Comparison of ENCODE assay signal across 1 worm cellular context in the genomic region with DNA sequence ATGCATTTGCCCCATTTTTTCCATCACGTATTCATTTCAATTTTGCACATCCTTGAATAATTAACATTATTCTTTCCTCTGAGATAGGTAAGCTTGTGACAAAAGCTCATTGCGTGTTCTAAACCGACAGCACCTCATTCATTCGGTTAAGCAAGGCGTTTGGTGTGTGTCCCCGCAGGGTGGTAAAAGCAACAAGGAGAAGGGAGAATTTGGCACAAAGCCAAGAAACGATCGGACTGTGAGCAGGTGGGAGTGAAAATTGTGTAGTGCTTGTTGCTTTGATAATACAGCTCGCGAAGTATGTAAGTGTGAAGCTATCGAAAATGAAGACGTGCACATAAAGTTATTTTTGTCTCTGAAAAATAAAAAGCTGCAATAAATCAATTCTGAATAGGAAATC.
TF ChIP-seq lines count a peak whose summit lies in the region.

No protein-coding gene starts in this region.

TF ChIP-seq in whole organism, L1 larva, 84 proteins besides CTCF, POLR2A, EP300 and RAD21 (continued from another document):
- no peak for TF ChIP-seq ceh-63 (GFP tag; optimal IDR thresholded peaks at IDR 0.05; lab: Kevin White, UChicago)
- peak; percentile 4 for TF ChIP-seq xbp-1 (tag; optimal IDR thresholded peaks at IDR 0.05; lab: Kevin White, UChicago)
- peak; percentile 67 for TF ChIP-seq lin-14 (GFP tag; optimal IDR thresholded peaks at IDR 0.05; lab: Kevin White, UChicago)
- TF ChIP-seq aly-2 (tag; optimal IDR thresholded peaks at IDR 0.05; lab: Kevin White, UChicago) = no peak
- no peak for TF ChIP-seq isw-1 (GFP tag; IDR thresholded peaks at IDR 0.05; lab: Robert Waterston, UW)
- no peak for TF ChIP-seq ztf-4 (tag; optimal IDR thresholded peaks at IDR 0.05; lab: Kevin White, UChicago)
- peak; percentile 61 for TF ChIP-seq rnt-1 (tag; optimal IDR thresholded peaks at IDR 0.05; lab: Kevin White, UChicago)
- TF ChIP-seq hpl-2 (GFP tag; optimal IDR thresholded peaks at IDR 0.05; lab: Kevin White, UChicago) = no peak
- no peak for TF ChIP-seq ama-1 (optimal IDR thresholded peaks at IDR 0.05; lab: Kevin White, UChicago)
- TF ChIP-seq fkh-4 (tag; optimal IDR thresholded peaks at IDR 0.05; lab: Kevin White, UChicago; ENCODE audit: borderline replicate concordance) = no peak
- TF ChIP-seq nhr-84 (tag; optimal IDR thresholded peaks at IDR 0.05; lab: Kevin White, UChicago) = no peak
- peak; percentile 84 for TF ChIP-seq swsn-7 (tag; optimal IDR thresholded peaks at IDR 0.05; lab: Kevin White, UChicago)
- TF ChIP-seq unc-98 (GFP tag; IDR thresholded peaks at IDR 0.05; lab: Robert Waterston, UW) = no peak
- no peak for TF ChIP-seq unc-130 (tag; optimal IDR thresholded peaks at IDR 0.05; lab: Kevin White, UChicago)
- no peak for TF ChIP-seq C04F5.9 (tag; optimal IDR thresholded peaks at IDR 0.05; lab: Kevin White, UChicago)
- TF ChIP-seq ceh-90 (tag; optimal IDR thresholded peaks at IDR 0.05; lab: Kevin White, UChicago) = no peak
- TF ChIP-seq mdl-1 (tag; optimal IDR thresholded peaks at IDR 0.05; lab: Kevin White, UChicago) = no peak
- no peak for TF ChIP-seq nhr-19 (GFP tag; conservative IDR thresholded peaks at IDR 0.05; lab: Robert Waterston, UW)
- TF ChIP-seq snpc-4 (tag; optimal IDR thresholded peaks at IDR 0.05; lab: Kevin White, UChicago) = no peak
- no peak for TF ChIP-seq elt-2 (tag; optimal IDR thresholded peaks at IDR 0.05; lab: Kevin White, UChicago)
- TF ChIP-seq pag-3 (tag; optimal IDR thresholded peaks at IDR 0.05; lab: Kevin White, UChicago; ENCODE audit: borderline replicate concordance, insufficient read depth) = no peak
- TF ChIP-seq vab-15 (tag; optimal IDR thresholded peaks at IDR 0.05; lab: Kevin White, UChicago) = no peak
- TF ChIP-seq nhr-12 (tag; optimal IDR thresholded peaks at IDR 0.05; lab: Kevin White, UChicago) = no peak
- no peak for TF ChIP-seq nhr-28 (tag; optimal IDR thresholded peaks at IDR 0.05; lab: Kevin White, UChicago)
- TF ChIP-seq jun-1 (tag; optimal IDR thresholded peaks at IDR 0.05; lab: Kevin White, UChicago) = no peak
- peak; percentile 26 for TF ChIP-seq snu-23 (GFP tag; optimal IDR thresholded peaks at IDR 0.05; lab: Kevin White, UChicago)
- no peak for TF ChIP-seq nhr-90 (tag; optimal IDR thresholded peaks at IDR 0.05; lab: Kevin White, UChicago; ENCODE audit: poor library complexity)
- no peak for TF ChIP-seq C16A3.4 (tag; optimal IDR thresholded peaks at IDR 0.05; lab: Kevin White, UChicago)
- no peak for TF ChIP-seq egl-27 (tag; optimal IDR thresholded peaks at IDR 0.05; lab: Kevin White, UChicago)
- no peak for TF ChIP-seq blmp-1 (tag; optimal IDR thresholded peaks at IDR 0.05; lab: Kevin White, UChicago)
- TF ChIP-seq ets-5 (GFP tag; IDR thresholded peaks at IDR 0.05; lab: Robert Waterston, UW) = no peak
- TF ChIP-seq efl-3 (GFP tag; optimal IDR thresholded peaks at IDR 0.05; lab: Kevin White, UChicago) = no peak
- no peak for TF ChIP-seq fos-1 (tag; optimal IDR thresholded peaks at IDR 0.05; lab: Kevin White, UChicago)
- no peak for TF ChIP-seq zip-4 (GFP tag; optimal IDR thresholded peaks at IDR 0.05; lab: Kevin White, UChicago)
- TF ChIP-seq tbx-2 (tag; optimal IDR thresholded peaks at IDR 0.05; lab: Kevin White, UChicago) = peak; percentile 55
- TF ChIP-seq dsc-1 (tag; optimal IDR thresholded peaks at IDR 0.05; lab: Kevin White, UChicago) = peak; percentile 17
- TF ChIP-seq lin-39 (tag; optimal IDR thresholded peaks at IDR 0.05; lab: Kevin White, UChicago) = no peak
- peak; percentile 23 for TF ChIP-seq mep-1 (tag; optimal IDR thresholded peaks at IDR 0.05; lab: Kevin White, UChicago)
- no peak for TF ChIP-seq hlh-17 (GFP tag; optimal IDR thresholded peaks at IDR 0.05; lab: Kevin White, UChicago; ENCODE audit: borderline replicate concordance)
- TF ChIP-seq nhr-76 (tag; optimal IDR thresholded peaks at IDR 0.05; lab: Kevin White, UChicago) = no peak
- no peak for TF ChIP-seq fkh-10 (GFP tag; optimal IDR thresholded peaks at IDR 0.05; lab: Kevin White, UChicago)
- TF ChIP-seq elt-3 (tag; optimal IDR thresholded peaks at IDR 0.05; lab: Kevin White, UChicago) = no peak
- no peak for TF ChIP-seq hlh-4 (tag; optimal IDR thresholded peaks at IDR 0.05; lab: Kevin White, UChicago)
- TF ChIP-seq nhr-71 (tag; optimal IDR thresholded peaks at IDR 0.05; lab: Kevin White, UChicago) = peak; percentile 40
- no peak for TF ChIP-seq pqm-1 (tag; optimal IDR thresholded peaks at IDR 0.05; lab: Kevin White, UChicago)
- TF ChIP-seq nhr-85 (tag; lab: Kevin White, UChicago) = no peak
- TF ChIP-seq nhr-47 (tag; optimal IDR thresholded peaks at IDR 0.05; lab: Kevin White, UChicago) = peak; percentile 29
- TF ChIP-seq ceh-82 (tag; optimal IDR thresholded peaks at IDR 0.05; lab: Kevin White, UChicago) = peak in 2 of 3 experiments; percentile 7 to 41
- no peak for TF ChIP-seq tlp-1 (tag; optimal IDR thresholded peaks at IDR 0.05; lab: Kevin White, UChicago)
- TF ChIP-seq dpl-1 (GFP tag; optimal IDR thresholded peaks at IDR 0.05; lab: Kevin White, UChicago) = no peak
- no peak for TF ChIP-seq grh-1 (GFP tag; IDR thresholded peaks at IDR 0.05; lab: Robert Waterston, UW)
- no peak for TF ChIP-seq skn-1 (tag; optimal IDR thresholded peaks at IDR 0.05; lab: Kevin White, UChicago)
- TF ChIP-seq fkh-8 (tag; optimal IDR thresholded peaks at IDR 0.05; lab: Kevin White, UChicago) = peak; percentile 64
- no peak for TF ChIP-seq unc-62 (GFP tag; optimal IDR thresholded peaks at IDR 0.05; lab: Kevin White, UChicago)
- no peak for TF ChIP-seq nhr-20 (tag; optimal IDR thresholded peaks at IDR 0.05; lab: Kevin White, UChicago)
- no peak for TF ChIP-seq unc-30 (tag; optimal IDR thresholded peaks at IDR 0.05; lab: Kevin White, UChicago)
- no peak for TF ChIP-seq Y116A8C.19 (tag; optimal IDR thresholded peaks at IDR 0.05; lab: Kevin White, UChicago; ENCODE audit: borderline replicate concordance)
- no peak for TF ChIP-seq lin-35 (GFP tag; optimal IDR thresholded peaks at IDR 0.05; lab: Kevin White, UChicago)
- TF ChIP-seq sptf-1 (tag; optimal IDR thresholded peaks at IDR 0.05; lab: Kevin White, UChicago) = no peak
- TF ChIP-seq zag-1 (tag; optimal IDR thresholded peaks at IDR 0.05; lab: Kevin White, UChicago) = no peak
- peak in 1 of 2 experiments; percentile 16 for TF ChIP-seq lsy-2 (tag; optimal IDR thresholded peaks at IDR 0.05; lab: Kevin White, UChicago)
- TF ChIP-seq lin-15B (tag; optimal IDR thresholded peaks at IDR 0.05; lab: Kevin White, UChicago) = no peak
- TF ChIP-seq sox-4 (tag; optimal IDR thresholded peaks at IDR 0.05; lab: Kevin White, UChicago) = no peak
- no peak for TF ChIP-seq ceh-8 (GFP tag; optimal IDR thresholded peaks at IDR 0.05; lab: Kevin White, UChicago)
- no peak for TF ChIP-seq lir-3 (tag; optimal IDR thresholded peaks at IDR 0.05; lab: Kevin White, UChicago; ENCODE audit: poor library complexity)
- TF ChIP-seq nhr-11 (tag; optimal IDR thresholded peaks at IDR 0.05; lab: Kevin White, UChicago) = no peak
- TF ChIP-seq ces-1 (GFP tag; optimal IDR thresholded peaks at IDR 0.05; lab: Kevin White, UChicago) = no peak
TF ChIP-seq in whole organism, L1 larva: peak in this region for 15.
